Fruit fly (Drosophila melanogaster) whole organism, pupa: ENCODE results near the gene AstCC.
A peak's percentile ranks its signal among the peaks of the same experiment; 100 is the strongest.

ENCODE experiments used
- CG10348 ChIP-seq: fragments of 200-800 bp; sonication (Bioruptor generic); IDR thresholded peaks from 2 replicates; pipeline ENCODE4 v1.3.6; 2022; ENCODE audit warnings: missing biosample characterization, missing genetic modification characterization
- CG12605 ChIP-seq: fragments of 200-800 bp; sonication (Bioruptor generic); IDR thresholded peaks from 2 replicates; pipeline ENCODE4 v1.3.6; 2022; ENCODE audit warnings: missing biosample characterization, missing genetic modification characterization
- CG13204 ChIP-seq: fragments of 200-800 bp; sonication (Bioruptor generic); optimal IDR thresholded peaks from 2 replicates; lab custom pipeline; 2018; ENCODE audit warnings: missing biosample characterization, mild to moderate bottlenecking, missing genetic modification characterization, moderate library complexity
- CG14655 ChIP-seq: fragments of 200-800 bp; sonication (Bioruptor generic); optimal IDR thresholded peaks from 3 replicates; lab custom pipeline; 2017; ENCODE audit warnings: mild to moderate bottlenecking, missing biosample characterization, missing genetic modification reagents, missing genetic modification characterization
- CG15710 ChIP-seq: fragments of 200-800 bp; sonication (Bioruptor generic); optimal IDR thresholded peaks from 2 replicates; lab custom pipeline; 2018; ENCODE audit warnings: missing biosample characterization, mild to moderate bottlenecking, missing genetic modification characterization, moderate library complexity
- CG17806 ChIP-seq: fragments of 200-800 bp; sonication (Bioruptor generic); optimal IDR thresholded peaks from 2 replicates; lab custom pipeline; 2018; ENCODE audit warnings: missing biosample characterization, mild to moderate bottlenecking, missing genetic modification characterization, moderate library complexity
- CG32121 ChIP-seq: fragments of 200-800 bp; sonication (Bioruptor generic); IDR thresholded peaks from 2 replicates; pipeline ENCODE4 v1.3.6; 2022; ENCODE audit warnings: missing biosample characterization, missing genetic modification characterization
- CG34367 ChIP-seq: fragments of 200-800 bp; sonication (Bioruptor generic); optimal IDR thresholded peaks from 2 replicates; lab custom pipeline; 2018; ENCODE audit warnings: missing biosample characterization, mild to moderate bottlenecking, missing genetic modification characterization
- CG4496 ChIP-seq: fragments of 200-800 bp; sonication (Bioruptor generic); IDR thresholded peaks from 3 replicates; pipeline ENCODE4 v1.3.6; 2022; ENCODE audit warnings: missing biosample characterization, missing genetic modification characterization
- CG8159 ChIP-seq: fragments of 200-800 bp; sonication (Bioruptor generic); optimal IDR thresholded peaks from 3 replicates; lab custom pipeline; 2018; ENCODE audit warnings: missing biosample characterization, mild to moderate bottlenecking, missing genetic modification characterization, moderate library complexity
- CG8301 ChIP-seq: fragments of 200-800 bp; sonication (Bioruptor generic); optimal IDR thresholded peaks from 2 replicates; lab custom pipeline; 2018; ENCODE audit warnings: missing biosample characterization, mild to moderate bottlenecking, missing genetic modification characterization
- CG9948 ChIP-seq: fragments of 200-800 bp; sonication (Bioruptor generic); optimal IDR thresholded peaks from 2 replicates; lab custom pipeline; 2018; ENCODE audit warnings: missing biosample characterization, mild to moderate bottlenecking, missing genetic modification characterization, moderate library complexity
- D1 ChIP-seq: fragments of 200-800 bp; sonication (Bioruptor generic); optimal IDR thresholded peaks from 2 replicates; lab custom pipeline; 2018; ENCODE audit warnings: missing biosample characterization, mild to moderate bottlenecking, missing genetic modification characterization, moderate library complexity
- EcR ChIP-seq: fragments of 200-800 bp; sonication (Bioruptor generic); optimal IDR thresholded peaks from 3 replicates; lab custom pipeline; 2019; ENCODE audit warnings: missing biosample characterization, missing genetic modification characterization, mild to moderate bottlenecking, moderate library complexity, missing genetic modification reagents
- Ets98B ChIP-seq: fragments of 200-800 bp; sonication (Bioruptor generic); IDR thresholded peaks from 2 replicates; pipeline ENCODE4 v1.3.6; 2022; ENCODE audit warnings: missing biosample characterization, missing genetic modification characterization
- Pif1A ChIP-seq: fragments of 200-800 bp; sonication (Bioruptor generic); optimal IDR thresholded peaks from 3 replicates; lab custom pipeline; 2016; ENCODE audit warnings: missing biosample characterization, missing genetic modification characterization
- Pif1B ChIP-seq: fragments of 200-800 bp; sonication (Bioruptor generic); optimal IDR thresholded peaks from 3 replicates; lab custom pipeline; 2016; ENCODE audit warnings: missing biosample characterization, missing genetic modification characterization
- Snoo ChIP-seq: fragments of 200-800 bp; sonication (Bioruptor generic); optimal IDR thresholded peaks from 3 replicates; lab custom pipeline; 2017; ENCODE audit warnings: missing biosample characterization, mild to moderate bottlenecking, missing genetic modification characterization, inconsistent platforms
- fd96Ca ChIP-seq: fragments of 200-800 bp; sonication (Bioruptor generic); IDR thresholded peaks from 3 replicates; pipeline ENCODE4 v1.3.6; 2022; ENCODE audit warnings: missing biosample characterization, missing genetic modification characterization
- gl ChIP-seq: fragments of 200-800 bp; sonication (Bioruptor generic); optimal IDR thresholded peaks from 2 replicates; lab custom pipeline; 2018; ENCODE audit warnings: missing biosample characterization, mild to moderate bottlenecking, missing genetic modification characterization
- rn ChIP-seq: fragments of 200-800 bp; sonication (Bioruptor generic); IDR thresholded peaks from 2 replicates; pipeline ENCODE4 v1.3.6; 2022; ENCODE audit warnings: missing biosample characterization, missing genetic modification characterization

AstCC gene

DNA sequence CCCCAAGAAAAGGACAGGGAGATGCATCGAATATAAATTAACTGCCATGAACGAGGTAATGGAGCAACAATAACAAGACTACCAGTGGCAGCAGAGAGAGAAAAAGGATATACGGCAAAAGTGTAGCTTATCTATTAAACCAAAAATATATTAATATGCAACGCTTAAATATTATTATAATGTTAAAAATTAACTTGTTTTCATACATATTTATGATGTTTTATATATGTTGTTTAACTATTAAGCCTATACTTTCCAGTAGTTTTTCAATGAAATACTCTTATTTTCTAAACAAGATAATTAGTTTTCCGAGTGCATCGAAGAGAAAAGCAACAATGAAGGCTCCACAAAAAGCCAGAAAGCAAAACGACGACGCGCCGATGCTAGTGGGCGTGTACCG lies 16.6 kb downstream of the AstCC start:
- TF ChIP-seq fd96Ca (GFP tag; lab: Robert Waterston, UW) (no peak), Ets98B (GFP tag; lab: Robert Waterston, UW) (no peak), CG17806 (peak; percentile 59), CG15710 (tag; lab: Kevin White, UChicago) (peak; percentile 59), CG8301 (tag; lab: Kevin White, UChicago) (peak; percentile 37), CG9948 (tag; lab: Kevin White, UChicago) (peak; percentile 43), CG8159 (tag; lab: Kevin White, UChicago) (peak; percentile 67), CG12605 (GFP tag; lab: Robert Waterston, UW) (peak; percentile 23; the same call in 1 of the 2 replicates), Pif1B (GFP tag; lab: Kevin White, UChicago) (no peak), CG34367 (tag; lab: Kevin White, UChicago) (peak; percentile 32), D1 (tag; lab: Kevin White, UChicago) (peak; percentile 33), CG14655 (GFP tag; lab: Kevin White, UChicago) (peak; percentile 46)

DNA sequence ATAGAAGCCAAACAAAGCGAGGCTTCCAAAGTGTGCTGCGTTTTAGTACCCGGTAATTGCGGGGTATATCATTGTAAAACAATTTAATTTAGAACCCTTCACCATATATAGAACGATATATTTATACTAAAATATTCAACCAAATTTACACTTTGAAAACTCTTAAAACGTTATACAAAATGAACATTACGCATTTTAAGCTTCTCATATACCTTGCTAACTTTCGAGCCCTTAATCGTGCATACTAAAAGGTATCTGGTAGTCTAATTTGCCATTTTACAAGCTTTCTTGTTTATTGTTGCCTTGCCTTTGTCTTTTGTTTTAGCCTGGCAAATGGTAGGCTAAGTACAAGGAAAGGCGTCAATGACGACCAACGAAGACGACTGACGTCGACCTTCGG lies 17.1 kb downstream of the AstCC start:
- peak; percentile 13 for TF ChIP-seq Pif1B (GFP tag; lab: Kevin White, UChicago)
- TF ChIP-seq Ets98B (GFP tag; lab: Robert Waterston, UW) = no peak

DNA sequence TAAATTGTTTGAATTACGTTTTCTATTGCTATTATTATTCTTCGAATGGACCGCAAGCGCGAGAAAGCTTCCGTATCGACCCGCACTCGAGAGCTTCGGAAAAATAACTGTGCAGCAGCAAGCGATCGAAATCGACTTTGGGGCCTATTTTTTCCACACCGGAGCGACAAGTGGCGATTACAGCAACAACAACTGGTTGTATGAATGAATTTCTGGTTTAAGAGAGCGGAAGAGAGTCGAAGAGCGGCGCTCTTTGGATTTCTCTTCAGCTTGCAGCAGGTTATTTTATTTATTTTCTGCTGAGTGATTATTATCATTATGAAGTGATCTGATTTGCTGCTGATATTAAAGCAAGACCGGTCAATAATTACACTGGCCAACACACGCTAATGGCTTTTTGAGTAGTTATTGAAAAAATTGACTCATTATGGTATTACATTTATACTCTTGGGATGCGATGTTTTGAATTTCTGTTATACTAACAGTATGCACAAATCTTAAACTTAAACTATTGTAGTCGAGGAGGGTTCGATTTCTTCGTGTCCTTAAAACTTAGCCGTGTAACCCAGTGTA lies 18.1 kb downstream of the AstCC start, which contains the start of gene Samuel:
Gene Samuel, minus strand, starts transcription at position 112 of the 573 bp plus-strand sequence.
- TF ChIP-seq Pif1B (GFP tag; lab: Kevin White, UChicago) (peak; percentile 70), CG17806 (peak; percentile 57), Snoo (tag; lab: Kevin White, UChicago) (peak; percentile 38), rn (GFP tag; lab: Robert Waterston, UW) (no peak), D1 (tag; lab: Kevin White, UChicago) (peak; percentile 31), Pif1A (GFP tag; lab: Kevin White, UChicago) (peak; percentile 58), fd96Ca (GFP tag; lab: Robert Waterston, UW) (no peak; the same call in 2 of the 3 replicates), CG13204 (GFP tag; lab: Kevin White, UChicago) (peak; percentile 54), CG32121 (GFP tag; lab: Robert Waterston, UW) (0 out of 2 replicates have a peak, but pooled peaks have one; percentile 19), CG34367 (tag; lab: Kevin White, UChicago) (peak; percentile 43), CG12605 (GFP tag; lab: Robert Waterston, UW) (peak; percentile 84), CG15710 (tag; lab: Kevin White, UChicago) (peak; percentile 49), CG9948 (tag; lab: Kevin White, UChicago) (peak; percentile 18), CG4496 (GFP tag; lab: Robert Waterston, UW) (peak; percentile 62; the same call in 1 of the 3 replicates), CG8159 (tag; lab: Kevin White, UChicago) (peak; percentile 68), Ets98B (GFP tag; lab: Robert Waterston, UW) (peak; percentile 73), CG8301 (tag; lab: Kevin White, UChicago) (peak; percentile 50), CG14655 (GFP tag; lab: Kevin White, UChicago) (peak; percentile 59), CG10348 (GFP tag; lab: Robert Waterston, UW) (no peak), gl (peak; percentile 50), EcR (peak; percentile 58)

DNA sequence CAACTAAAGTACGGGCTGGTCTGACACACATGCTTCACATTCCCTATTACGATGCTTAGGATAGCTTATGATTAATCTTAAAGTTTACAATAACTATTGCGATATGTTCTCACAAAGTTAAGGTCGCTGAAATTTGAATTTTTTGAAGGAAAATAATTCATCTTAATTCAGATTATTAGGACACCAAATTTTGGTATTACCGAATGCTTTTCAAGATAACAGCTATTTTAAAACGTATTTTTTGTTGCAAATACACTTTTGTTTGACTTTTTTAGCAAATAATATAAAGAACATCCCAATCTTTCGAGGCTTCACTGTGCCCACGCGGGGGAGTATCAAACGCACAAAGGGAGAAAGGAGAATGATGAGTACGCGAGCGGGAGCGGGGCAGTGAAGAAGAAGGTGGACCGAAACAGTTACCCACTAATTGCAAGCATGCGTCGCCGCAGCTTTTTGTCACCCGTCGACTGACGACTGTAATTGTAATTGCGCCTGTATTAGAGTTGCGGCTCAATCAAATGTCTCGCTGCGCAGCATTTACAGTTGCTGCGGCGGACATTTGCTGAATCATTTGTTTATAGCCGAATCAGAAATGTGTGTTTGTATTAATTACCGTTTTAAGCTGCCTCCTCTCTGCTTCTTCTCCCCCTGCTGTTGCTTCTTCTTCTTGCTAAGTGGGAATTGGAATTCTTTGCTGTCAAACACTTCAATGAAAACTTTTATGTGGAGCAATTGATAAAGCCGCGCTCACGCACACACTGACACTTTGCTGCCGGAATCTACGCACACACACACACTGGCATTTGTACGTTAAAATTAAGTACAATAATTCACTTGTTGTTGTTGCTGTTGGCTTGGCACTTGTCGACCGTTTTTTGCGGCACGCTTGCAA lies 18.9 kb downstream of the AstCC start:
- peak; percentile 11 for TF ChIP-seq D1 (tag; lab: Kevin White, UChicago)
- peak; percentile 64 for TF ChIP-seq Pif1A (GFP tag; lab: Kevin White, UChicago)
- peak; percentile 36 for TF ChIP-seq CG8301 (tag; lab: Kevin White, UChicago)
- TF ChIP-seq EcR = no peak
- TF ChIP-seq rn (GFP tag; lab: Robert Waterston, UW) = no peak
- TF ChIP-seq CG34367 (tag; lab: Kevin White, UChicago) = no peak
- no peak for TF ChIP-seq CG10348 (GFP tag; lab: Robert Waterston, UW)
- 0 out of 2 replicates have a peak, but pooled peaks have one; percentile 55 for TF ChIP-seq CG32121 (GFP tag; lab: Robert Waterston, UW)
- peak; percentile 51; the same call in 2 of the 3 replicates for TF ChIP-seq CG4496 (GFP tag; lab: Robert Waterston, UW)
- peak; percentile 51 for TF ChIP-seq CG14655 (GFP tag; lab: Kevin White, UChicago)
- TF ChIP-seq Snoo (tag; lab: Kevin White, UChicago) = peak; percentile 40
- no peak for TF ChIP-seq Pif1B (GFP tag; lab: Kevin White, UChicago)
- TF ChIP-seq CG15710 (tag; lab: Kevin White, UChicago) = peak; percentile 36
- TF ChIP-seq fd96Ca (GFP tag; lab: Robert Waterston, UW) = no peak
- no peak for TF ChIP-seq CG13204 (GFP tag; lab: Kevin White, UChicago)
- no peak for TF ChIP-seq gl
- peak; percentile 26; the same call in 1 of the 2 replicates for TF ChIP-seq Ets98B (GFP tag; lab: Robert Waterston, UW)
- TF ChIP-seq CG9948 (tag; lab: Kevin White, UChicago) = peak; percentile 42
- TF ChIP-seq CG12605 (GFP tag; lab: Robert Waterston, UW) = no peak
- peak; percentile 15 for TF ChIP-seq CG17806
- peak; percentile 48 for TF ChIP-seq CG8159 (tag; lab: Kevin White, UChicago)
